Fruit fly (Drosophila melanogaster): ENCODE results near the gene SNF4Agamma.

Gene SNF4Agamma

dm6 chr3R:21151090-21151870 is 10.7 kb downstream of the SNF4Agamma start (continued):
- TF ChIP-seq esg (GFP tag; conservative IDR thresholded peaks at IDR 0.05) (peak; percentile 69), ap (GFP tag; IDR thresholded peaks at IDR 0.05) (peak; percentile 44; the same call in 1 of the 2 replicates), CG4820 (GFP tag; optimal IDR thresholded peaks at IDR 0.05) (peak; percentile 4), CG1233 (GFP tag; optimal IDR thresholded peaks at IDR 0.05) (peak; percentile 39), Rx (GFP tag; IDR thresholded peaks at IDR 0.05) (no peak), az2 (GFP tag; optimal IDR thresholded peaks at IDR 0.05) (peak; percentile 37), inv (GFP tag; IDR thresholded peaks at IDR 0.05; ENCODE audit: partially characterized antibody) (no peak), Dbx (GFP tag; IDR thresholded peaks at IDR 0.05) (peak; percentile 70), jing (GFP tag; optimal IDR thresholded peaks at IDR 0.05) (no peak), cg (GFP tag; optimal IDR thresholded peaks at IDR 0.05) (no peak), CG12659 (GFP tag; optimal IDR thresholded peaks at IDR 0.05) (peak; percentile 55), Rfx (GFP tag; IDR thresholded peaks at IDR 0.05) (peak; percentile 75), Taf1 (GFP tag; IDR thresholded peaks at IDR 0.05) (0 out of 2 replicates have a peak, but pooled peaks have one; percentile 46), HHEX (GFP tag; optimal IDR thresholded peaks at IDR 0.05) (peak; percentile 61), CG12391 (tag; optimal IDR thresholded peaks at IDR 0.05) (peak; percentile 58), bsh (GFP tag; optimal IDR thresholded peaks at IDR 0.05) (peak in 1 of 2 experiments; percentile 56), CG8944 (GFP tag; optimal IDR thresholded peaks at IDR 0.05) (no peak), CG10209 (GFP tag; optimal IDR thresholded peaks at IDR 0.05) (peak; percentile 51), Scr (GFP tag; IDR thresholded peaks at IDR 0.05; ENCODE audit: partially characterized antibody) (no peak), NFAT (GFP tag; IDR thresholded peaks at IDR 0.05) (no peak), tll (GFP tag; optimal IDR thresholded peaks at IDR 0.05) (no peak), sim (GFP tag; IDR thresholded peaks at IDR 0.05) (0 out of 2 replicates have a peak, but pooled peaks have one; percentile 4), CG8290 (GFP tag; optimal IDR thresholded peaks at IDR 0.05) (no peak), CG8290 (tag; optimal IDR thresholded peaks at IDR 0.05) (peak in 1 of 2 experiments; percentile 77), CG43689 (GFP tag; IDR thresholded peaks at IDR 0.05) (peak; percentile 42; the same call in 1 of the 2 replicates), Fer1 (GFP tag; optimal IDR thresholded peaks at IDR 0.05) (peak; percentile 37), Fer3 (tag; optimal IDR thresholded peaks at IDR 0.05) (peak; percentile 61), CG9817 (tag; optimal IDR thresholded peaks at IDR 0.05) (peak; percentile 37), Optix (GFP tag; IDR thresholded peaks at IDR 0.05) (no peak), CG7786 (GFP tag; optimal IDR thresholded peaks at IDR 0.05) (peak; percentile 32), Eip74EF (GFP tag; optimal IDR thresholded peaks at IDR 0.05) (peak in 1 of 2 experiments; percentile 34), CG9797 (GFP tag; optimal IDR thresholded peaks at IDR 0.05) (no peak), Sry-δ (GFP tag; optimal IDR thresholded peaks at IDR 0.05) (no peak), chinmo (GFP tag; IDR thresholded peaks at IDR 0.05; ENCODE audit: partially characterized antibody) (peak; percentile 86; the same call in 2 of the 4 replicates), H2.0 (GFP tag; IDR thresholded peaks at IDR 0.05) (peak; percentile 52; the same call in 1 of the 2 replicates), gem (tag; optimal IDR thresholded peaks at IDR 0.05) (peak; percentile 72), Chrac-16 (GFP tag; optimal IDR thresholded peaks at IDR 0.05) (peak; percentile 54), cas (GFP tag; IDR thresholded peaks at IDR 0.05) (0 out of 2 replicates have a peak, but pooled peaks have one; percentile 39), CG12769 (tag; optimal IDR thresholded peaks at IDR 0.05) (peak; percentile 75), fd96Cb (tag; optimal IDR thresholded peaks at IDR 0.05) (peak; percentile 55), BtbVII (GFP tag; optimal IDR thresholded peaks at IDR 0.05) (peak; percentile 56), B-H1 (GFP tag; IDR thresholded peaks at IDR 0.05) (peak; percentile 50; the same call in 1 of the 3 replicates), CG14710 (tag; optimal IDR thresholded peaks at IDR 0.05) (peak; percentile 8), ems (GFP tag; optimal IDR thresholded peaks at IDR 0.05) (peak; percentile 4), CG11504 (tag; optimal IDR thresholded peaks at IDR 0.05) (peak; percentile 65), CG17328 (GFP tag; IDR thresholded peaks at IDR 0.05) (peak; percentile 66), sr (GFP tag; IDR thresholded peaks at IDR 0.05) (peak; percentile 91), CG10543 (GFP tag; optimal IDR thresholded peaks at IDR 0.05) (peak; percentile 72)
